Fruit fly (Drosophila melanogaster): ENCODE results near the gene dsx.

DNA sequence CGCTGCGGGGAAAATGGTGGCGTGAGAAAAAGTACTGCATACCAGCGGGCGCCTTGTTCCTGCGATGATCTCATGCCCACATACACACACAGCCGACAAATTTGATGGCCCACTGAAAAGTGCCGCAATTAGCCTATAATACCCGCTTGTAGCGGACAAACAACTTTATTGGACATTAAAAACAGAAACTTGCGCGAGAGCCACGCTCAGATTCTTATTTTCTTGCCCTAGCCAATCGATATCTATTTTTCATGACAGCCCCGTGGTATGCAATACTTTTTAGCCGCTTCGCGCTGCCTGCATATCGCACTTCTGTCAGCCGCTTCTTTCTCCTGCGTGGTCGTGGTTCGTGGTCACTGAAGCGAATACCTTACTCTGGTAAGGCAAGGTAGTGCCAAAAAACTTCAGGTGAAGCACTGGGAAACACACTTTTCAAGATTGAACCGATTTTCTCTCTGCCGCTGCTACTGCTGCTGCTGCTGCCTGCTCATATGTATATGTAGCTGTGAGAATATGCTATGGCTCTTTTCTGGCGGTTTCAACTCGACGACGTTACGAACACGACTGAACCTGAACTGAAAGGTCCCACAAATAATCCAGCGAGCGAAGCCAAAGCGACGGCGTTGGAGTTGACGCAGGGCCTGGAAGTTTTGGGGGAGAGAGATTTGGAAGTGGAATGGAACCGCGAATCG, 80.9 kb downstream of the dsx start, which contains the start of gene CG17816:
- TF ChIP-seq Hr39 (GFP tag; optimal IDR thresholded peaks at IDR 0.05): no peak
- no peak for TF ChIP-seq CG8319 (GFP tag; optimal IDR thresholded peaks at IDR 0.05)
